Worm (Caenorhabditis elegans): ENCODE data around the gene Y24D9B.1.

Y24D9B.1 gene

DNA sequence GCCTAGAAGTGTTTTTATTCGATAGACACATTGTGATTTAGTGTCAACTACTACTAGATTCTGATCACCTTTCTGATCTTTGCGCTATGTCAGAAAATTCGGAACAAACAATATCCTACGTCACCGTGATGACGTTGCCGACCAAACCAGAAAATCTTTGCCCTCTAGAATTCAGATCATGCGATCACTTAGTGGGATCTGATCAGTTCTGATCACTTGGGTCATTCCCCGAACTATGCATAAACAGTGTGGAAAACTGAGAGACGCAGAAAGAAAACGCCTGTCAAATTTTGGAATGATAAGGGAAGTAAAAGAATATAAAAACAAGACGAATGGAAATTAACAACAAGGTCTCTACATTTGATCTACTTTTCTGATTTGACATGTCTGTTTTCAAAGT, 22.6 kb upstream of the Y24D9B.1 start, which contains the start of gene F15E6.3 (continued):
- TF ChIP-seq C04F5.9 (tag; optimal IDR thresholded peaks at IDR 0.05) = no peak
- no peak for TF ChIP-seq ceh-8 (GFP tag; optimal IDR thresholded peaks at IDR 0.05)
- TF ChIP-seq blmp-1 (tag; optimal IDR thresholded peaks at IDR 0.05) = peak; percentile 84
- TF ChIP-seq tbx-2 (tag; optimal IDR thresholded peaks at IDR 0.05) = peak; percentile 46
- TF ChIP-seq nhr-77 (tag; optimal IDR thresholded peaks at IDR 0.05) = no peak
- TF ChIP-seq nhr-76 (tag; optimal IDR thresholded peaks at IDR 0.05) = no peak
- TF ChIP-seq unc-30 (tag; optimal IDR thresholded peaks at IDR 0.05) = no peak
- no peak for TF ChIP-seq unc-86 (tag; optimal IDR thresholded peaks at IDR 0.05)
- TF ChIP-seq aly-2 (tag; optimal IDR thresholded peaks at IDR 0.05) = no peak
- TF ChIP-seq nhr-237 (tag; optimal IDR thresholded peaks at IDR 0.05) = no peak
- TF ChIP-seq egl-27 (tag; optimal IDR thresholded peaks at IDR 0.05) = no peak
- TF ChIP-seq pag-3 (tag; optimal IDR thresholded peaks at IDR 0.05; ENCODE audit: borderline replicate concordance, insufficient read depth) = no peak
- TF ChIP-seq lin-13 (GFP tag; optimal IDR thresholded peaks at IDR 0.05) = no peak
- TF ChIP-seq mdl-1 (tag; optimal IDR thresholded peaks at IDR 0.05) = peak in 1 of 2 experiments; percentile 66
- TF ChIP-seq nhr-90 (tag; optimal IDR thresholded peaks at IDR 0.05; ENCODE audit: poor library complexity) = peak; percentile 24
- no peak for TF ChIP-seq hpl-2 (GFP tag; optimal IDR thresholded peaks at IDR 0.05)
- no peak for TF ChIP-seq isw-1 (GFP tag; IDR thresholded peaks at IDR 0.05)
- TF ChIP-seq grh-1 (GFP tag; IDR thresholded peaks at IDR 0.05) = no peak
- TF ChIP-seq nhr-12 (tag; optimal IDR thresholded peaks at IDR 0.05) = no peak
- TF ChIP-seq lin-15B (tag; optimal IDR thresholded peaks at IDR 0.05) = no peak
- no peak for TF ChIP-seq ceh-88 (GFP tag; IDR thresholded peaks at IDR 0.05)
- TF ChIP-seq nhr-19 (GFP tag; conservative IDR thresholded peaks at IDR 0.05) = peak; percentile 40
- TF ChIP-seq swsn-7 (tag; optimal IDR thresholded peaks at IDR 0.05) = no peak
- no peak for TF ChIP-seq efl-1 (optimal IDR thresholded peaks at IDR 0.05)
- no peak for TF ChIP-seq efl-1 (GFP tag; optimal IDR thresholded peaks at IDR 0.05 in 1 of 2)
- TF ChIP-seq jun-1 (tag; optimal IDR thresholded peaks at IDR 0.05) = no peak
- no peak for TF ChIP-seq sox-4 (tag; optimal IDR thresholded peaks at IDR 0.05)
- no peak for TF ChIP-seq zag-1 (tag; optimal IDR thresholded peaks at IDR 0.05)
- TF ChIP-seq hlh-17 (GFP tag; optimal IDR thresholded peaks at IDR 0.05; ENCODE audit: borderline replicate concordance) = no peak
- no peak for TF ChIP-seq ztf-4 (tag; optimal IDR thresholded peaks at IDR 0.05)
- no peak for TF ChIP-seq sup-37 (GFP tag; optimal IDR thresholded peaks at IDR 0.05)
- no peak for TF ChIP-seq rnt-1 (tag; optimal IDR thresholded peaks at IDR 0.05)
- TF ChIP-seq unc-98 (GFP tag; IDR thresholded peaks at IDR 0.05) = no peak
- peak; percentile 12 for TF ChIP-seq C16A3.4 (tag; optimal IDR thresholded peaks at IDR 0.05)
- TF ChIP-seq skn-1 (tag; optimal IDR thresholded peaks at IDR 0.05) = no peak
- TF ChIP-seq zip-4 (GFP tag; optimal IDR thresholded peaks at IDR 0.05) = no peak
- TF ChIP-seq ces-1 (GFP tag; optimal IDR thresholded peaks at IDR 0.05) = no peak
- TF ChIP-seq elt-3 (tag; optimal IDR thresholded peaks at IDR 0.05) = peak in 4 of 6 experiments; percentile 57 to 97 (median 70)
- no peak for TF ChIP-seq hlh-4 (tag; optimal IDR thresholded peaks at IDR 0.05)
- TF ChIP-seq unc-130 (tag; optimal IDR thresholded peaks at IDR 0.05) = peak; percentile 39
- TF ChIP-seq xbp-1 (tag; optimal IDR thresholded peaks at IDR 0.05) = peak; percentile 32
- no peak for TF ChIP-seq mab-9 (GFP tag; IDR thresholded peaks at IDR 0.05)
- TF ChIP-seq unc-62 (GFP tag; optimal IDR thresholded peaks at IDR 0.05) = no peak
- TF ChIP-seq ets-5 (GFP tag; IDR thresholded peaks at IDR 0.05) = no peak
- TF ChIP-seq lin-35 (GFP tag; optimal IDR thresholded peaks at IDR 0.05) = peak in 1 of 2 experiments; percentile 60
- no peak for TF ChIP-seq snpc-4 (tag; optimal IDR thresholded peaks at IDR 0.05)
- TF ChIP-seq F16B12.6 (tag; optimal IDR thresholded peaks at IDR 0.05) = no peak
- no peak for TF ChIP-seq ztf-11 (tag; optimal IDR thresholded peaks at IDR 0.05)
- TF ChIP-seq nhr-85 (tag) = peak; percentile 94
- TF ChIP-seq ceh-82 (tag; optimal IDR thresholded peaks at IDR 0.05) = no peak
- no peak for TF ChIP-seq fkh-8 (tag; optimal IDR thresholded peaks at IDR 0.05)
- TF ChIP-seq C34B4.2 (tag; optimal IDR thresholded peaks at IDR 0.05) = no peak
- no peak for TF ChIP-seq tlp-1 (tag; optimal IDR thresholded peaks at IDR 0.05)
- no peak for TF ChIP-seq fos-1 (tag; optimal IDR thresholded peaks at IDR 0.05)
- no peak for TF ChIP-seq fkh-10 (GFP tag; optimal IDR thresholded peaks at IDR 0.05)

Data from whole organism, L1 larva.